Worm (Caenorhabditis elegans) whole organism, dauer: ENCODE measurements around the gene T05A12.3.

Experiments used
- unc-62 ChIP-seq: sonication (generic microtip); optimal IDR thresholded peaks from 2 replicates; lab custom pipeline; 2017; ENCODE audit warnings: missing biosample characterization, missing genetic modification reagents, missing genetic modification characterization

Gene T05A12.3

ce11 chrIV:6880415-6880814 lies 7.0 kb downstream of the T05A12.3 start:
- TF ChIP-seq unc-62: no peak

ce11 chrIV:6879666-6880210 lies 7.7 kb downstream of the T05A12.3 start:
- TF ChIP-seq unc-62: no peak

ce11 chrIV:6878912-6879554 lies 8.4 kb downstream of the T05A12.3 start:
- TF ChIP-seq unc-62: no peak

- no peak for TF ChIP-seq unc-62
Measured at ce11 chrIV:6872958-6873357, 14.5 kb downstream of the T05A12.3 start, which contains the start of gene srx-19. Gene srx-19 (plus strand): TSS chrIV:6873258.

- no peak for TF ChIP-seq unc-62
Measured at ce11 chrIV:6867791-6868190, 19.7 kb downstream of the T05A12.3 start, which contains the start of gene srx-20. Gene srx-20 (plus strand): TSS chrIV:6868091.

- no peak for TF ChIP-seq unc-62
Measured at ce11 chrIV:6859270-6859669, 28.2 kb downstream of the T05A12.3 start, which contains the start of gene R13H7.2. Gene R13H7.2 (minus strand): TSS chrIV:6859370.

- TF ChIP-seq unc-62: no peak
Measured at ce11 chrIV:6852727-6853126, 34.7 kb downstream of the T05A12.3 start.

- TF ChIP-seq unc-62: no peak
Measured at ce11 chrIV:6842470-6843008, 44.9 kb downstream of the T05A12.3 start, which contains the start of gene lip-1. Gene lip-1 (plus strand): TSS chrIV:6842958.

- no peak for TF ChIP-seq unc-62
Measured at ce11 chrIV:6841562-6842282, 45.7 kb downstream of the T05A12.3 start.

ce11 chrIV:6839091-6839522 lies 48.3 kb downstream of the T05A12.3 start:
- no peak for TF ChIP-seq unc-62

- TF ChIP-seq unc-62: no peak
Measured at ce11 chrIV:6836769-6837168, 50.7 kb downstream of the T05A12.3 start.

- no peak for TF ChIP-seq unc-62
Measured at ce11 chrIV:6834705-6835104, 52.7 kb downstream of the T05A12.3 start.

ce11 chrIV:6833617-6834016 lies 53.8 kb downstream of the T05A12.3 start:
- no peak for TF ChIP-seq unc-62
